Fruit fly (Drosophila melanogaster) whole organism, prepupa: ENCODE data around the gene Unc50.

Experiments
- Blimp-1 ChIP-seq: fragments of 200-800 bp; sonication (Bioruptor generic); optimal IDR thresholded peaks from 3 replicates; lab custom pipeline; 2017; ENCODE audit warnings: missing biosample characterization, missing genetic modification characterization, mild to moderate bottlenecking, moderate library complexity, missing genetic modification reagents
- CG10669 ChIP-seq: fragments of 200-800 bp; sonication (Bioruptor generic); optimal IDR thresholded peaks from 3 replicates; lab custom pipeline; 2018; ENCODE audit warnings: missing biosample characterization, mild to moderate bottlenecking, missing genetic modification characterization, moderate library complexity
- CG11294 ChIP-seq: fragments of 200-800 bp; sonication (Bioruptor generic); IDR thresholded peaks from 2 replicates; pipeline ENCODE4 v1.3.6; 2022; ENCODE audit warnings: missing biosample characterization, missing genetic modification characterization
- CG11762 ChIP-seq: fragments of 200-800 bp; sonication (Bioruptor generic); optimal IDR thresholded peaks from 3 replicates; lab custom pipeline; 2016; ENCODE audit warnings: missing biosample characterization, missing genetic modification characterization; ENCODE audit not compliant: insufficient read depth
- CG15336 ChIP-seq: fragments of 200-800 bp; sonication (Bioruptor generic); IDR thresholded peaks from 2 replicates; pipeline ENCODE4 v1.3.6; 2022; ENCODE audit warnings: missing biosample characterization, missing genetic modification characterization
- CG1621 ChIP-seq: fragments of 200-800 bp; sonication (Bioruptor generic); optimal IDR thresholded peaks from 3 replicates; lab custom pipeline; 2018; ENCODE audit warnings: missing biosample characterization, mild to moderate bottlenecking, missing genetic modification characterization
- CG3032 ChIP-seq: fragments of 200-800 bp; optimal IDR thresholded peaks from 2 replicates; lab custom pipeline; 2019; ENCODE audit warnings: missing biosample characterization, mild to moderate bottlenecking, missing genetic modification characterization, moderate library complexity
- CG31627 ChIP-seq: fragments of 200-800 bp; sonication (Bioruptor generic); optimal IDR thresholded peaks from 3 replicates; lab custom pipeline; 2016; ENCODE audit warnings: missing biosample characterization, missing genetic modification characterization
- CG32006 ChIP-seq: fragments of 200-800 bp; sonication (Bioruptor generic); optimal IDR thresholded peaks from 3 replicates; lab custom pipeline; 2017; ENCODE audit warnings: missing biosample characterization, mild to moderate bottlenecking, missing genetic modification characterization
- CG34406 ChIP-seq: fragments of 200-800 bp; sonication (Bioruptor generic); optimal IDR thresholded peaks from 3 replicates; lab custom pipeline; 2016; ENCODE audit warnings: missing biosample characterization, missing genetic modification characterization
- CG3919 ChIP-seq: fragments of 200-800 bp; sonication (Bioruptor generic); optimal IDR thresholded peaks from 3 replicates; lab custom pipeline; 2016; ENCODE audit warnings: missing biosample characterization, missing genetic modification characterization
- CG4318 ChIP-seq: fragments of 200-800 bp; sonication (Bioruptor generic); optimal IDR thresholded peaks from 3 replicates; lab custom pipeline; 2017; ENCODE audit warnings: missing biosample characterization, mild to moderate bottlenecking, missing genetic modification characterization
- CG6163 ChIP-seq: fragments of 200-800 bp; sonication (Bioruptor generic); IDR thresholded peaks from 3 replicates; pipeline ENCODE4 v1.3.6; 2022; ENCODE audit warnings: missing biosample characterization, missing genetic modification characterization
- CG6792 ChIP-seq: fragments of 200-800 bp; sonication (Bioruptor generic); optimal IDR thresholded peaks from 3 replicates; lab custom pipeline; 2016; ENCODE audit warnings: missing biosample characterization, missing genetic modification characterization
- CG6808 ChIP-seq: fragments of 200-800 bp; sonication (Bioruptor generic); optimal IDR thresholded peaks from 3 replicates; lab custom pipeline; 2017; ENCODE audit warnings: missing biosample characterization, missing genetic modification characterization, mild to moderate bottlenecking, moderate library complexity, missing genetic modification reagents
- CG6854 ChIP-seq: fragments of 200-800 bp; sonication (Bioruptor generic); optimal IDR thresholded peaks from 2 replicates; lab custom pipeline; 2017; ENCODE audit warnings: missing biosample characterization, mild to moderate bottlenecking, missing genetic modification characterization
- CG7368 ChIP-seq: fragments of 200-800 bp; sonication (Bioruptor generic); optimal IDR thresholded peaks from 3 replicates; lab custom pipeline; 2016; ENCODE audit warnings: missing biosample characterization, missing genetic modification characterization
- CG8119 ChIP-seq: fragments of 200-800 bp; sonication (Bioruptor generic); IDR thresholded peaks from 3 replicates; pipeline ENCODE4 v1.3.6; 2022; ENCODE audit warnings: missing biosample characterization, missing genetic modification characterization
- CG9139 ChIP-seq: fragments of 200-800 bp; sonication (Bioruptor generic); optimal IDR thresholded peaks from 3 replicates; lab custom pipeline; 2017; ENCODE audit warnings: missing biosample characterization, mild to moderate bottlenecking, missing genetic modification characterization
- Eip75B ChIP-seq: fragments of 200-800 bp; sonication (Bioruptor generic); optimal IDR thresholded peaks from 3 replicates; lab custom pipeline; 2016; ENCODE audit warnings: missing biosample characterization, missing genetic modification characterization
- Eip78C ChIP-seq: fragments of 200-800 bp; sonication (Bioruptor generic); peaks from one replicate; lab custom pipeline; 2016; ENCODE audit warnings: missing biosample characterization, missing genetic modification characterization
- Eip93F ChIP-seq: fragments of 200-800 bp; sonication (Bioruptor generic); optimal IDR thresholded peaks from 2 replicates; lab custom pipeline; 2016; ENCODE audit warnings: missing biosample characterization, mild to moderate bottlenecking, missing genetic modification characterization
- Ets21C ChIP-seq: fragments of 200-800 bp; sonication (Bioruptor generic); optimal IDR thresholded peaks from 3 replicates; lab custom pipeline; 2016; ENCODE audit warnings: missing biosample characterization, missing genetic modification characterization
- Ets96B ChIP-seq: fragments of 200-800 bp; optimal IDR thresholded peaks from 2 replicates; lab custom pipeline; 2019; ENCODE audit warnings: missing biosample characterization, mild to moderate bottlenecking, missing genetic modification characterization, moderate library complexity
- Gug ChIP-seq: fragments of 200-800 bp; sonication (Bioruptor generic); IDR thresholded peaks from 2 replicates; pipeline ENCODE4 v1.3.6; 2022; ENCODE audit warnings: missing biosample characterization, missing genetic modification characterization
- Hr38 ChIP-seq: sonication (Bioruptor generic); optimal IDR thresholded peaks from 2 replicates; lab custom pipeline; 2016; ENCODE audit warnings: missing biosample characterization, missing genetic modification characterization
- Hr39 ChIP-seq: fragments of 200-800 bp; sonication (Bioruptor generic); optimal IDR thresholded peaks from 2 replicates; lab custom pipeline; 2016; ENCODE audit warnings: missing biosample characterization, missing genetic modification characterization
- Lpt ChIP-seq: fragments of 200-800 bp; sonication (Bioruptor generic); optimal IDR thresholded peaks from 3 replicates; lab custom pipeline; 2016; ENCODE audit warnings: missing biosample characterization, missing genetic modification characterization
- Met ChIP-seq: fragments of 200-800 bp; sonication (Bioruptor generic); optimal IDR thresholded peaks from 3 replicates; lab custom pipeline; 2016; ENCODE audit warnings: missing biosample characterization, missing genetic modification characterization
- OdsH ChIP-seq: fragments of 200-800 bp; sonication (Bioruptor generic); optimal IDR thresholded peaks from 3 replicates; lab custom pipeline; 2016; ENCODE audit warnings: missing biosample characterization, missing genetic modification characterization
- Smox ChIP-seq: fragments of 200-800 bp; sonication (Bioruptor generic); optimal IDR thresholded peaks from 3 replicates; lab custom pipeline; 2016; ENCODE audit warnings: missing biosample characterization, missing genetic modification characterization
- Sox102F ChIP-seq: fragments of 200-800 bp; sonication (Bioruptor generic); optimal IDR thresholded peaks from 2 replicates; lab custom pipeline; 2016; ENCODE audit warnings: missing biosample characterization, mild to moderate bottlenecking, missing genetic modification characterization
- Sox15 ChIP-seq: fragments of 200-800 bp; sonication (Bioruptor generic); optimal IDR thresholded peaks from 3 replicates; lab custom pipeline; 2016; ENCODE audit warnings: missing biosample characterization, missing genetic modification characterization
- achi ChIP-seq: fragments of 200-800 bp; sonication (Bioruptor generic); optimal IDR thresholded peaks from 3 replicates; lab custom pipeline; 2016; ENCODE audit warnings: missing biosample characterization, missing genetic modification characterization
- acj6 ChIP-seq: fragments of 200-800 bp; sonication (Bioruptor generic); optimal IDR thresholded peaks from 3 replicates; lab custom pipeline; 2016; ENCODE audit warnings: missing biosample characterization, missing genetic modification characterization
- cyc ChIP-seq: fragments of 200-800 bp; sonication (Bioruptor generic); optimal IDR thresholded peaks from 3 replicates; lab custom pipeline; 2016; ENCODE audit warnings: missing biosample characterization, missing genetic modification characterization
- dac ChIP-seq: fragments of 200-800 bp; sonication (Bioruptor generic); optimal IDR thresholded peaks from 2 replicates; lab custom pipeline; 2017; ENCODE audit warnings: missing biosample characterization, mild to moderate bottlenecking, missing genetic modification characterization
- dsx ChIP-seq: fragments of 200-800 bp; optimal IDR thresholded peaks from 3 replicates; lab custom pipeline; 2019; ENCODE audit warnings: missing biosample characterization, mild to moderate bottlenecking, missing genetic modification characterization, moderate library complexity; ENCODE audit not compliant: poor library complexity, severe bottlenecking
- esn ChIP-seq: fragments of 200-800 bp; sonication (Bioruptor generic); optimal IDR thresholded peaks from 2 replicates; lab custom pipeline; 2016; ENCODE audit warnings: missing biosample characterization, mild to moderate bottlenecking, missing genetic modification characterization, moderate library complexity
- fd59A ChIP-seq: fragments of 200-800 bp; sonication (Bioruptor generic); optimal IDR thresholded peaks from 2 replicates; lab custom pipeline; 2017; ENCODE audit warnings: missing biosample characterization, mild to moderate bottlenecking, missing genetic modification characterization, missing genetic modification reagents
- fd85E ChIP-seq: fragments of 200-800 bp; sonication (Bioruptor generic); optimal IDR thresholded peaks from 3 replicates; lab custom pipeline; 2016; ENCODE audit warnings: missing biosample characterization, missing genetic modification characterization
- fkh ChIP-seq: fragments of 200-800 bp; sonication (Bioruptor generic); optimal IDR thresholded peaks from 3 replicates; lab custom pipeline; 2017; ENCODE audit warnings: missing biosample characterization, mild to moderate bottlenecking, missing genetic modification characterization, moderate library complexity
- lz ChIP-seq: fragments of 200-800 bp; sonication (Bioruptor generic); optimal IDR thresholded peaks from 3 replicates; lab custom pipeline; 2016; ENCODE audit warnings: missing biosample characterization, missing genetic modification characterization
- net ChIP-seq: fragments of 200-800 bp; sonication (Bioruptor generic); optimal IDR thresholded peaks from 3 replicates; lab custom pipeline; 2016; ENCODE audit warnings: missing biosample characterization, missing genetic modification characterization
- pdm3 ChIP-seq: fragments of 200-800 bp; sonication (Bioruptor generic); optimal IDR thresholded peaks from 3 replicates; lab custom pipeline; 2016; ENCODE audit warnings: missing biosample characterization, missing genetic modification characterization
- salr ChIP-seq, 2 experiments: fragments of 200-800 bp; sonication (Bioruptor generic); optimal IDR thresholded peaks; 3 replicates each; lab custom pipeline; 2016 to 2018; ENCODE audit warnings: missing biosample characterization in 2 of 2, missing genetic modification characterization in 2 of 2, mild to moderate bottlenecking in 1 of 2
- ss ChIP-seq, 2 experiments: fragments of 200-800 bp; sonication (Bioruptor generic); optimal IDR thresholded peaks; 2 replicates in 1 of 2; 3 replicates in 1 of 2; lab custom pipeline; 2017 to 2018; ENCODE audit warnings: mild to moderate bottlenecking in 2 of 2, missing biosample characterization in 2 of 2, missing genetic modification characterization in 2 of 2, moderate library complexity in 1 of 2
- svp ChIP-seq: fragments of 200-800 bp; sonication (Bioruptor generic); peaks from one replicate; lab custom pipeline; 2016; ENCODE audit warnings: missing biosample characterization, missing genetic modification characterization

Unc50 gene

DNA sequence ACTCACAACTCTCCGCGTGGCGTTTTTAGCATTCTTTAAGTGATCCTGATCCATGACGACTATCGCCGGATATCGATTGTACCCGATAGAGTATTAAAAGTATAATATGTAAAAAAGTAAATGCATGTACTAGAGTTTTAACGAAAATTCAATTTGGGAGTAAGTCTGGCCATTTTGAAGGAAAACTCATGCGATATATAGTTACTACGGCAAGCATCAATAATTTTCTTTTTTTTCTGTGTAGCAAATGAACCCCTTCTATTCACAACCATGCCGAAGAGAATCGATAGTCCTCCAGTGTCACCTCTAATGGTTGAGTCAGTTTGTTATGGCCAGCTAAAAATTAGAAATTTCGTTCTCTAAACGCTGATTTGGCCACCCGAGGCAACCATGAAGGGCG lies 23.7 kb downstream of the Unc50 start, which contains the start of the genes Sys1 and Dhod (continued):
- TF ChIP-seq CG8119 (GFP tag; lab: Robert Waterston, UW) (peak; percentile 53; the same call in 1 of the 3 replicates), CG3919 (GFP tag; lab: Kevin White, UChicago) (peak; percentile 81), acj6 (peak; percentile 77), CG9139 (no peak), OdsH (GFP tag; lab: Kevin White, UChicago) (peak; percentile 82), CG15336 (peak; percentile 64), CG11762 (GFP tag; lab: Kevin White, UChicago) (peak; percentile 37), dac (GFP tag; lab: Kevin White, UChicago) (peak; percentile 20), fd59A (GFP tag; lab: Kevin White, UChicago) (no peak), CG32006 (GFP tag; lab: Kevin White, UChicago) (peak; percentile 70), fkh (GFP tag; lab: Kevin White, UChicago) (no peak), lz (GFP tag; lab: Kevin White, UChicago) (peak; percentile 81), CG6163 (peak; percentile 69; the same call in 2 of the 3 replicates), Ets96B (peak; percentile 54), dsx (GFP tag; lab: Kevin White, UChicago) (peak; percentile 25), CG4318 (GFP tag; lab: Kevin White, UChicago) (peak; percentile 32), Lpt (GFP tag; lab: Kevin White, UChicago) (peak; percentile 44)

dm6 chr3R:8650741-8651140 lies 25.7 kb downstream of the Unc50 start, which contains the start of the genes Mkk4 and SLIRP2:
TSS of gene Mkk4 (minus strand) at chr3R:8650796.
TSS of gene SLIRP2 (plus strand) at chr3R:8651084.
- TF ChIP-seq Eip93F (peak; percentile 96), Met (GFP tag; lab: Kevin White, UChicago) (peak; percentile 99), net (GFP tag; lab: Kevin White, UChicago) (peak; percentile 99), fkh (GFP tag; lab: Kevin White, UChicago) (peak; percentile 93), esn (GFP tag; lab: Kevin White, UChicago) (peak; percentile 99), Ets96B (peak; percentile 98), Lpt (GFP tag; lab: Kevin White, UChicago) (peak; percentile 98), acj6 (peak; percentile 99), CG10669 (GFP tag; lab: Kevin White, UChicago) (peak; percentile 99), Blimp-1 (GFP tag; lab: Kevin White, UChicago) (peak; percentile 93), CG6808 (peak; percentile 97), Gug (GFP tag; lab: Robert Waterston, UW) (peak; percentile 99), Eip75B (GFP tag; lab: Kevin White, UChicago) (peak; percentile 99), achi (GFP tag; lab: Kevin White, UChicago) (peak; percentile 98), CG6854 (GFP tag; lab: Kevin White, UChicago) (peak; percentile 94), CG6792 (GFP tag; lab: Kevin White, UChicago) (peak; percentile 99), CG3032 (tag; lab: Kevin White, UChicago) (peak; percentile 99), salr (GFP tag; optimal IDR thresholded peaks at IDR 0.05; lab: Kevin White, UChicago) (peak; percentile 97 to 98), Ets21C (GFP tag; lab: Kevin White, UChicago) (peak; percentile 99), fd85E (peak; percentile 94), CG7368 (GFP tag; lab: Kevin White, UChicago) (peak; percentile 98), Smox (GFP tag; lab: Kevin White, UChicago) (peak; percentile 99), dac (GFP tag; lab: Kevin White, UChicago) (peak; percentile 97), CG31627 (peak; percentile 99), pdm3 (GFP tag; lab: Kevin White, UChicago) (peak; percentile 99), lz (GFP tag; lab: Kevin White, UChicago) (peak; percentile 99), Hr39 (peak; percentile 99), Eip78C (peak; percentile 100), Sox102F (peak; percentile 99), fd59A (GFP tag; lab: Kevin White, UChicago) (peak; percentile 99), CG4318 (GFP tag; lab: Kevin White, UChicago) (peak; percentile 98), svp (GFP tag; lab: Kevin White, UChicago) (peak; percentile 100), ss (GFP tag; optimal IDR thresholded peaks at IDR 0.05; lab: Kevin White, UChicago) (peak; percentile 96 to 97), dsx (GFP tag; lab: Kevin White, UChicago) (peak; percentile 98), Hr38 (GFP tag; lab: Kevin White, UChicago) (peak; percentile 90), CG1621 (tag; lab: Kevin White, UChicago) (peak; percentile 98), Sox15 (peak; percentile 99), CG9139 (peak; percentile 96), cyc (GFP tag; lab: Kevin White, UChicago) (peak; percentile 99), CG32006 (GFP tag; lab: Kevin White, UChicago) (peak; percentile 99), CG11294 (GFP tag; lab: Robert Waterston, UW) (peak; percentile 98), CG34406 (GFP tag; lab: Kevin White, UChicago) (peak; percentile 99)
